Worm (Caenorhabditis elegans): ENCODE measurements around the gene srj-49.

The srj-49 gene

ce11 chrV:2864899-2865298 is 16.8 kb upstream of the srj-49 start, which contains the start of gene srh-240:
TSS of gene srh-240 (plus strand) at chrV:2865199.
- no peak for TF ChIP-seq ztf-29 (GFP tag; IDR thresholded peaks at IDR 0.05)
- no peak for TF ChIP-seq med-1 (GFP tag; optimal IDR thresholded peaks at IDR 0.05; ENCODE audit: insufficient read depth)
- no peak for TF ChIP-seq ref-1 (GFP tag; conservative IDR thresholded peaks at IDR 0.05)
- no peak for TF ChIP-seq flt-1 (GFP tag; IDR thresholded peaks at IDR 0.05)
- TF ChIP-seq cog-1 (tag; optimal IDR thresholded peaks at IDR 0.05): no peak
- no peak for TF ChIP-seq ztf-23 (GFP tag; IDR thresholded peaks at IDR 0.05)
- TF ChIP-seq klf-2 (GFP tag; conservative IDR thresholded peaks at IDR 0.05): no peak
- no peak for TF ChIP-seq tab-1 (GFP tag; IDR thresholded peaks at IDR 0.05)
- TF ChIP-seq T22C8.4 (GFP tag; IDR thresholded peaks at IDR 0.05): no peak

ce11 chrV:2863033-2863432 is 14.9 kb upstream of the srj-49 start, which contains the start of gene srh-272:
TSS of gene srh-272 (plus strand) at chrV:2863333.
- no peak for TF ChIP-seq ztf-29 (GFP tag; IDR thresholded peaks at IDR 0.05)
- no peak for TF ChIP-seq tab-1 (GFP tag; IDR thresholded peaks at IDR 0.05)
- no peak for TF ChIP-seq T22C8.4 (GFP tag; IDR thresholded peaks at IDR 0.05)
- TF ChIP-seq med-1 (GFP tag; optimal IDR thresholded peaks at IDR 0.05; ENCODE audit: insufficient read depth): no peak
- no peak for TF ChIP-seq flt-1 (GFP tag; IDR thresholded peaks at IDR 0.05)
- TF ChIP-seq ztf-23 (GFP tag; IDR thresholded peaks at IDR 0.05): no peak
- no peak for TF ChIP-seq ref-1 (GFP tag; conservative IDR thresholded peaks at IDR 0.05)
- no peak for TF ChIP-seq klf-2 (GFP tag; conservative IDR thresholded peaks at IDR 0.05)

ce11 chrV:2861505-2861904 is 13.4 kb upstream of the srj-49 start, which contains the start of gene srh-270:
TSS of gene srh-270 (minus strand) at chrV:2861605.
- no peak for TF ChIP-seq cog-1 (tag; optimal IDR thresholded peaks at IDR 0.05)

ce11 chrV:2859738-2860137 is 11.6 kb upstream of the srj-49 start, which contains the start of gene srj-54:
TSS of gene srj-54 (minus strand) at chrV:2859838.
- TF ChIP-seq ztf-29 (GFP tag; IDR thresholded peaks at IDR 0.05) (no peak), ref-1 (GFP tag; conservative IDR thresholded peaks at IDR 0.05) (no peak)

- TF ChIP-seq ztf-29 (GFP tag; IDR thresholded peaks at IDR 0.05): no peak
- no peak for TF ChIP-seq T22C8.4 (GFP tag; IDR thresholded peaks at IDR 0.05)
- TF ChIP-seq ref-1 (GFP tag; conservative IDR thresholded peaks at IDR 0.05): no peak
- TF ChIP-seq klf-2 (GFP tag; conservative IDR thresholded peaks at IDR 0.05): no peak
- TF ChIP-seq tab-1 (GFP tag; IDR thresholded peaks at IDR 0.05): no peak
- no peak for TF ChIP-seq ztf-23 (GFP tag; IDR thresholded peaks at IDR 0.05)
- TF ChIP-seq cog-1 (tag; optimal IDR thresholded peaks at IDR 0.05): no peak
- no peak for TF ChIP-seq med-1 (GFP tag; optimal IDR thresholded peaks at IDR 0.05; ENCODE audit: insufficient read depth)
- TF ChIP-seq flt-1 (GFP tag; IDR thresholded peaks at IDR 0.05): no peak
These were observed 9.7 kb upstream of the srj-49 start, which contains the start of gene srj-55 for ce11 chrV:2857842-2858241. TSS of gene srj-55 (minus strand) at chrV:2857942.

- no peak for TF ChIP-seq ref-1 (GFP tag; conservative IDR thresholded peaks at IDR 0.05)
- TF ChIP-seq cog-1 (tag; optimal IDR thresholded peaks at IDR 0.05): no peak
- no peak for TF ChIP-seq tab-1 (GFP tag; IDR thresholded peaks at IDR 0.05)
- no peak for TF ChIP-seq ztf-29 (GFP tag; IDR thresholded peaks at IDR 0.05)
- TF ChIP-seq flt-1 (GFP tag; IDR thresholded peaks at IDR 0.05): no peak
- TF ChIP-seq ztf-23 (GFP tag; IDR thresholded peaks at IDR 0.05): no peak
- no peak for TF ChIP-seq med-1 (GFP tag; optimal IDR thresholded peaks at IDR 0.05; ENCODE audit: insufficient read depth)
- TF ChIP-seq klf-2 (GFP tag; conservative IDR thresholded peaks at IDR 0.05): no peak
- TF ChIP-seq T22C8.4 (GFP tag; IDR thresholded peaks at IDR 0.05): no peak
These were observed 7.3 kb upstream of the srj-49 start, which contains the start of gene srj-57 for ce11 chrV:2855473-2855872. TSS of gene srj-57 (minus strand) at chrV:2855573.

ce11 chrV:2849071-2849470 is 931 bp upstream of the srj-49 start, which contains the start of gene ugt-53:
TSS of gene ugt-53 (plus strand) at chrV:2849343.
- TF ChIP-seq med-1 (GFP tag; optimal IDR thresholded peaks at IDR 0.05; ENCODE audit: insufficient read depth) (no peak), tab-1 (GFP tag; IDR thresholded peaks at IDR 0.05) (no peak)

ce11 chrV:2845771-2846170 is 2.4 kb downstream of the srj-49 start, which contains the start of gene srj-44:
TSS of gene srj-44 (minus strand) at chrV:2845871.
- no peak for TF ChIP-seq tab-1 (GFP tag; IDR thresholded peaks at IDR 0.05)
- TF ChIP-seq med-1 (GFP tag; optimal IDR thresholded peaks at IDR 0.05; ENCODE audit: insufficient read depth): no peak
- TF ChIP-seq ztf-29 (GFP tag; IDR thresholded peaks at IDR 0.05): no peak
- no peak for TF ChIP-seq T22C8.4 (GFP tag; IDR thresholded peaks at IDR 0.05)
- TF ChIP-seq ref-1 (GFP tag; conservative IDR thresholded peaks at IDR 0.05): no peak
- TF ChIP-seq ztf-23 (GFP tag; IDR thresholded peaks at IDR 0.05): no peak
- no peak for TF ChIP-seq klf-2 (GFP tag; conservative IDR thresholded peaks at IDR 0.05)
- no peak for TF ChIP-seq cog-1 (tag; optimal IDR thresholded peaks at IDR 0.05)
- TF ChIP-seq flt-1 (GFP tag; IDR thresholded peaks at IDR 0.05): no peak

- TF ChIP-seq flt-1 (GFP tag; IDR thresholded peaks at IDR 0.05) (no peak), T22C8.4 (GFP tag; IDR thresholded peaks at IDR 0.05) (no peak), ref-1 (GFP tag; conservative IDR thresholded peaks at IDR 0.05) (no peak), ztf-23 (GFP tag; IDR thresholded peaks at IDR 0.05) (no peak), med-1 (GFP tag; optimal IDR thresholded peaks at IDR 0.05; ENCODE audit: insufficient read depth) (no peak), tab-1 (GFP tag; IDR thresholded peaks at IDR 0.05) (no peak), klf-2 (GFP tag; conservative IDR thresholded peaks at IDR 0.05) (no peak), ztf-29 (GFP tag; IDR thresholded peaks at IDR 0.05) (no peak), cog-1 (tag; optimal IDR thresholded peaks at IDR 0.05) (no peak)
These were observed 11.6 kb downstream of the srj-49 start, which contains the start of gene srj-45 for ce11 chrV:2836501-2836900. TSS of gene srj-45 (minus strand) at chrV:2836601.

ce11 chrV:2832666-2833065 is 15.5 kb downstream of the srj-49 start, which contains the start of gene srj-50:
TSS of gene srj-50 (plus strand) at chrV:2832966.
- TF ChIP-seq tab-1 (GFP tag; IDR thresholded peaks at IDR 0.05) (no peak), med-1 (GFP tag; optimal IDR thresholded peaks at IDR 0.05; ENCODE audit: insufficient read depth) (no peak), cog-1 (tag; optimal IDR thresholded peaks at IDR 0.05) (no peak), ztf-23 (GFP tag; IDR thresholded peaks at IDR 0.05) (no peak), ref-1 (GFP tag; conservative IDR thresholded peaks at IDR 0.05) (no peak)
